Worm (Caenorhabditis elegans) whole organism, L1 larva: Measurements from ENCODE around the gene rps-25.

Experiments
- C34B4.2 ChIP-seq: sonication (generic microtip); optimal IDR thresholded peaks from 2 replicates; lab custom pipeline; 2017; ENCODE audit warnings: mild to moderate bottlenecking, missing genetic modification characterization, missing compliant biosample characterization
- F16B12.6 ChIP-seq: fragments of 150-350 bp; optimal IDR thresholded peaks from 2 replicates; lab custom pipeline; 2014; ENCODE audit warnings: missing biosample characterization, missing genetic modification characterization
- aha-1 ChIP-seq: fragments of 150-350 bp; optimal IDR thresholded peaks from 2 replicates; lab custom pipeline; 2014; ENCODE audit warnings: missing biosample characterization, missing genetic modification characterization
- alr-1 ChIP-seq: fragments of 200-800 bp; sonication (Bioruptor generic); optimal IDR thresholded peaks from 2 replicates; lab custom pipeline; 2018; ENCODE audit warnings: borderline replicate concordance, mild to moderate bottlenecking, missing genetic modification characterization, missing compliant biosample characterization
- aly-2 ChIP-seq: fragments of 150-350 bp; optimal IDR thresholded peaks from 2 replicates; lab custom pipeline; 2014; ENCODE audit warnings: missing biosample characterization, missing genetic modification characterization
- blmp-1 ChIP-seq: fragments of 150-350 bp; optimal IDR thresholded peaks from 2 replicates; lab custom pipeline; 2014; ENCODE audit warnings: missing biosample characterization, missing genetic modification characterization
- ceh-63 ChIP-seq: fragments of 200-800 bp; sonication (Bioruptor generic); optimal IDR thresholded peaks from 2 replicates; lab custom pipeline; 2018; ENCODE audit warnings: mild to moderate bottlenecking, missing genetic modification characterization, missing compliant biosample characterization
- ceh-82 ChIP-seq, 3 experiments: fragments of 150-350 bp in 1 of 3; sonication (generic microtip) in 2 of 3; optimal IDR thresholded peaks; 2 replicates each; lab custom pipeline; 2014 to 2017; ENCODE audit warnings: missing biosample characterization in 3 of 3, missing genetic modification characterization in 3 of 3
- dpl-1 ChIP-seq, 3 experiments: fragments of 150-350 bp in 2 of 3; sonication (generic microtip) in 1 of 3; optimal IDR thresholded peaks; 2 replicates each; lab custom pipeline; 2014 to 2017; ENCODE audit warnings: missing biosample characterization in 3 of 3, missing genetic modification characterization in 3 of 3, missing genetic modification reagents in 3 of 3
- dsc-1 ChIP-seq: sonication (generic microtip); optimal IDR thresholded peaks from 2 replicates; lab custom pipeline; 2016; ENCODE audit warnings: mild to moderate bottlenecking, missing genetic modification characterization, missing compliant biosample characterization
- efl-1 ChIP-seq, 4 experiments: fragments of 150-350 bp; optimal IDR thresholded peaks in 3 of 4; peaks in 1 of 4; 1 replicate in 1 of 4; 2 replicates in 3 of 4; lab custom pipeline; 2014; ENCODE audit warnings: missing biosample characterization in 2 of 4, missing genetic modification characterization in 2 of 4, missing genetic modification reagents in 2 of 4
- egl-13 ChIP-seq: sonication (generic microtip); optimal IDR thresholded peaks from 2 replicates; lab custom pipeline; 2016; ENCODE audit warnings: missing genotype, missing genetic modification reagents, missing genetic modification characterization, missing compliant biosample characterization
- fkh-8 ChIP-seq: sonication (generic microtip); optimal IDR thresholded peaks from 2 replicates; lab custom pipeline; 2016; ENCODE audit warnings: mild to moderate bottlenecking, missing genetic modification characterization, missing compliant biosample characterization
- grh-1 ChIP-seq: fragments of 200-800 bp; sonication (Bioruptor generic); IDR thresholded peaks from 2 replicates; pipeline ENCODE4 v1.3.6; 2022; ENCODE audit warnings: missing genetic modification reagents, missing genetic modification characterization, missing compliant biosample characterization
- hpl-2 ChIP-seq: fragments of 150-350 bp; optimal IDR thresholded peaks from 2 replicates; lab custom pipeline; 2014; ENCODE audit warnings: missing biosample characterization, missing genetic modification reagents, missing genetic modification characterization
- isw-1 ChIP-seq: fragments of 200-800 bp; sonication (Bioruptor generic); IDR thresholded peaks from 2 replicates; pipeline ENCODE4 v1.3.6; 2022; ENCODE audit warnings: missing genetic modification characterization, missing compliant biosample characterization
- jun-1 ChIP-seq: fragments of 150-350 bp; optimal IDR thresholded peaks from 2 replicates; lab custom pipeline; 2014; ENCODE audit warnings: missing biosample characterization, missing genetic modification reagents, missing genetic modification characterization
- lin-14 ChIP-seq: fragments of 200-800 bp; sonication (Bioruptor generic); optimal IDR thresholded peaks from 2 replicates; lab custom pipeline; 2018; ENCODE audit warnings: mild to moderate bottlenecking, missing genetic modification characterization, moderate library complexity, missing compliant biosample characterization
- lin-15B ChIP-seq: fragments of 150-350 bp; sonication (generic microtip); optimal IDR thresholded peaks from 3 replicates; lab custom pipeline; 2014; ENCODE audit warnings: missing biosample characterization, missing genetic modification characterization
- lin-35 ChIP-seq, 2 experiments: fragments of 150-350 bp; optimal IDR thresholded peaks; 2 replicates each; lab custom pipeline; 2014; ENCODE audit warnings: missing biosample characterization in 2 of 2, missing genetic modification characterization in 2 of 2, missing genetic modification reagents in 2 of 2
- mef-2 ChIP-seq: fragments of 150-350 bp; optimal IDR thresholded peaks from 2 replicates; lab custom pipeline; 2014; ENCODE audit warnings: missing biosample characterization, missing genetic modification characterization
- nhr-12 ChIP-seq: sonication (generic microtip); optimal IDR thresholded peaks from 2 replicates; lab custom pipeline; 2017; ENCODE audit warnings: missing biosample characterization, missing genetic modification characterization
- nhr-20 ChIP-seq: sonication (generic microtip); optimal IDR thresholded peaks from 2 replicates; lab custom pipeline; 2016; ENCODE audit warnings: mild to moderate bottlenecking, missing genetic modification characterization, missing compliant biosample characterization
- nhr-28 ChIP-seq: fragments of 150-350 bp; optimal IDR thresholded peaks from 2 replicates; lab custom pipeline; 2014; ENCODE audit warnings: missing biosample characterization, missing genetic modification characterization
- nhr-47 ChIP-seq: sonication (generic microtip); optimal IDR thresholded peaks from 2 replicates; lab custom pipeline; 2016; ENCODE audit warnings: mild to moderate bottlenecking, missing genetic modification characterization, moderate library complexity, missing compliant biosample characterization
- nhr-71 ChIP-seq: sonication (generic microtip); optimal IDR thresholded peaks from 2 replicates; lab custom pipeline; 2016; ENCODE audit warnings: mild to moderate bottlenecking, missing genetic modification characterization, moderate library complexity, missing compliant biosample characterization
- nhr-85 ChIP-seq: sonication (generic microtip); peaks from one replicate; lab custom pipeline; 2016; ENCODE audit warnings: missing genetic modification characterization, inconsistent platforms, missing compliant biosample characterization
- pag-3 ChIP-seq: sonication (generic microtip); optimal IDR thresholded peaks from 2 replicates; lab custom pipeline; 2017; ENCODE audit warnings: missing genetic modification characterization, mild to moderate bottlenecking, missing compliant biosample characterization, antibody characterized with exemption, borderline replicate concordance; ENCODE audit not compliant: insufficient read depth
- pax-3 ChIP-seq: fragments of 200-800 bp; sonication (Bioruptor generic); optimal IDR thresholded peaks from 2 replicates; lab custom pipeline; 2018; ENCODE audit warnings: mild to moderate bottlenecking, missing genetic modification characterization, moderate library complexity, missing compliant biosample characterization
- rnt-1 ChIP-seq: sonication (generic microtip); optimal IDR thresholded peaks from 2 replicates; lab custom pipeline; 2016; ENCODE audit warnings: mild to moderate bottlenecking, missing genetic modification characterization, moderate library complexity, missing compliant biosample characterization
- skn-1 ChIP-seq: fragments of 150-350 bp; optimal IDR thresholded peaks from 2 replicates; lab custom pipeline; 2014; ENCODE audit warnings: missing biosample characterization, missing genetic modification characterization
- snu-23 ChIP-seq: sonication (generic microtip); optimal IDR thresholded peaks from 2 replicates; lab custom pipeline; 2016; ENCODE audit warnings: missing genetic modification characterization, missing compliant biosample characterization
- sup-37 ChIP-seq: fragments of 200-800 bp; sonication (Bioruptor generic); optimal IDR thresholded peaks from 2 replicates; lab custom pipeline; 2018; ENCODE audit warnings: mild to moderate bottlenecking, missing genetic modification characterization, missing compliant biosample characterization
- swsn-7 ChIP-seq: sonication (generic microtip); optimal IDR thresholded peaks from 2 replicates; lab custom pipeline; 2016; ENCODE audit warnings: missing genetic modification characterization, missing compliant biosample characterization
- tbx-2 ChIP-seq: sonication (generic microtip); optimal IDR thresholded peaks from 2 replicates; lab custom pipeline; 2016; ENCODE audit warnings: missing genetic modification characterization, missing compliant biosample characterization
- tlp-1 ChIP-seq: fragments of 150-350 bp; optimal IDR thresholded peaks from 2 replicates; lab custom pipeline; 2014; ENCODE audit warnings: missing biosample characterization, missing genetic modification characterization
- xbp-1 ChIP-seq: sonication (generic microtip); optimal IDR thresholded peaks from 2 replicates; lab custom pipeline; 2016; ENCODE audit warnings: missing genetic modification characterization, missing compliant biosample characterization
- zag-1 ChIP-seq: fragments of 150-350 bp; optimal IDR thresholded peaks from 2 replicates; lab custom pipeline; 2014; ENCODE audit warnings: missing biosample characterization, missing genetic modification characterization
- ztf-4 ChIP-seq: fragments of 150-350 bp; optimal IDR thresholded peaks from 2 replicates; lab custom pipeline; 2014; ENCODE audit warnings: missing biosample characterization, missing genetic modification characterization

rps-25 gene

DNA sequence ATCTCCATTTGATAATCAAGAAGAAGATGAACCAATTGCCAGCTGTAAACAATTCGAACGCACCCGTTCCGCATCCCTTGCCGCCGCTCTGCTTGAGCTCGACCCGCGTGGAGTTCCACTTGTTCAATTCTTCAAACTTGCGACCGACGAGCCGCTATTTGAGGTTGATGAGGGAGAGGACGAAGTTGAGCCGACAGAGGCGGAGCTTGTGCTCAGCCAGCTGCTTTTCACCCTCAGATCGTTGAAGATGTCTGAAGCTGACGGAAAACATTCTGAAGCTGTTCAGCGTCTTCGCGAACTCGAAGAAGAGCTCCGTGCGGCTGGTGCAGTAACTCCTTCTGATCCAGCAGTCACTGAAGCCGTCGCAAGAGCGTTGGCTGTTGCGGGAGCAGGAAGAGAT is 38.4 kb upstream of the rps-25 start:
- no peak for TF ChIP-seq jun-1 (tag; lab: Kevin White, UChicago)
- no peak for TF ChIP-seq skn-1
- no peak for TF ChIP-seq lin-15B
- TF ChIP-seq isw-1 = no peak
- TF ChIP-seq sup-37 (GFP tag; lab: Kevin White, UChicago) = no peak

ce11 chrIV:5985422-5985821 is 38.0 kb upstream of the rps-25 start:
- no peak for TF ChIP-seq mef-2 (tag; lab: Kevin White, UChicago)
- peak; percentile 5 for TF ChIP-seq lin-14 (GFP tag; lab: Kevin White, UChicago)
- TF ChIP-seq nhr-71 = peak; percentile 6

DNA sequence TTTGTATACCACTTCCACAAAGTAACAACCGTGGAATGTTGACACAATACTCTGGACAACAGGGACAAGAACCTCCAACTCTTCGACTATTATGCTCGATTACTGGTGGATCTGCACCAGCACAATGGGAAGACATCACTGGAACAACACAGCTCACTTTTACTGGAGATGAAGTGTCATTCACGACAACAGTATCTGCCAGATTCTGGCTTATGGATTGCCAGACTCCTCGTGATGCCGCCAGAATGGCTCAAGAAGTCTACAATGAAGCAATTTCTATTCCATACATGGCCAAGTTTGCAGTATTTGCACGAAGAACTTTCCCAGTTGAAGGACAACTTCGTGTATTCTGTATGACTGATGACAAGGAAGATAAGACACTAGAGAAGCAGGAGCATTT is 35.8 kb upstream of the rps-25 start:
- no peak for TF ChIP-seq lin-14 (GFP tag; lab: Kevin White, UChicago)
- peak; percentile 67 for TF ChIP-seq alr-1

ce11 chrIV:5979818-5980217 is 32.4 kb upstream of the rps-25 start:
- TF ChIP-seq snu-23 = no peak
- TF ChIP-seq zag-1 = no peak
- TF ChIP-seq alr-1 = peak; percentile 92
- no peak for TF ChIP-seq pax-3 (tag; lab: Kevin White, UChicago)

- peak in 1 of 3 experiments; percentile 10 for TF ChIP-seq ceh-82 (tag; optimal IDR thresholded peaks at IDR 0.05; lab: Kevin White, UChicago)
- TF ChIP-seq tbx-2 (tag; lab: Kevin White, UChicago) = peak; percentile 26
- no peak for TF ChIP-seq ztf-4 (tag; lab: Kevin White, UChicago)
- TF ChIP-seq nhr-71 = peak; percentile 6
- peak; percentile 81 for TF ChIP-seq lin-14 (GFP tag; lab: Kevin White, UChicago)
- TF ChIP-seq, all 84 proteins: peak for 4
These were observed 29.9 kb upstream of the rps-25 start for ce11 chrIV:5977276-5977675.

DNA sequence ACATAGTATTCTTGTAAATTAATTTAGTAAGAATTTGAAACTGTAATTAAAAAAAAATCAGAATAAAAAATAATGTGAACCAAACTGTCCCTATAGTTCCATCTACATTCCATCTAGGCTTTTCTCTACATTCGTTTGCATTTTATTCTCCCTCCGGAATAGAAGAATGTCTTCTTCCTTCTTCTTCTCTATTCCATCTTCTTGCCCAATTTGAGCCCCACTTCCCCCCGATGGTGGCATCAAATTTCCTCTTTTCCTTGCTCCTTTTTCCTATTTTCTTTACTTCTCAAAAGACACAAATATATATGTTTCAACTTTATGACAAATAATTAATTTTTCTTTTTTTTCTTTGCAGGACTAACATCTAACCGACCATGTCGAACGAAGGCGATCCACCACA is 27.8 kb upstream of the rps-25 start, which contains the start of gene unc-44:
Gene unc-44 (plus strand): TSS at position 356 of the 400 bp plus-strand sequence.
- no peak for TF ChIP-seq nhr-28 (tag; lab: Kevin White, UChicago)
- peak; percentile 59 for TF ChIP-seq lin-14 (GFP tag; lab: Kevin White, UChicago)
- TF ChIP-seq fkh-8 (tag; lab: Kevin White, UChicago) = no peak
- TF ChIP-seq lin-35 (GFP tag; optimal IDR thresholded peaks at IDR 0.05; lab: Kevin White, UChicago) = no peak
- no peak for TF ChIP-seq grh-1 (GFP tag; lab: Robert Waterston, UW)
- no peak for TF ChIP-seq pag-3 (tag; lab: Kevin White, UChicago)
- TF ChIP-seq nhr-85 (tag; lab: Kevin White, UChicago) = no peak
- no peak for TF ChIP-seq nhr-71

- peak; percentile 4 for TF ChIP-seq nhr-20 (tag; lab: Kevin White, UChicago)
- no peak for TF ChIP-seq F16B12.6 (tag; lab: Kevin White, UChicago)
- TF ChIP-seq swsn-7 (tag; lab: Kevin White, UChicago) = peak; percentile 62
- no peak for TF ChIP-seq C34B4.2 (tag; lab: Kevin White, UChicago)
- no peak for TF ChIP-seq tlp-1 (tag; lab: Kevin White, UChicago)
- peak; percentile 33 for TF ChIP-seq aly-2 (tag; lab: Kevin White, UChicago)
- TF ChIP-seq tbx-2 (tag; lab: Kevin White, UChicago) = peak; percentile 64
- no peak for TF ChIP-seq aha-1
- peak; percentile 40 to 47 for TF ChIP-seq efl-1 (optimal IDR thresholded peaks at IDR 0.05; lab: Kevin White, UChicago)
- TF ChIP-seq efl-1 (GFP tag; optimal IDR thresholded peaks at IDR 0.05 in 1 of 2; lab: Kevin White, UChicago) = peak; percentile 30 to 85
- TF ChIP-seq snu-23 = peak; percentile 60
- peak; percentile 8 for TF ChIP-seq skn-1
- peak; percentile 35 for TF ChIP-seq egl-13 (tag; lab: Kevin White, UChicago)
- TF ChIP-seq ceh-63 (GFP tag; lab: Kevin White, UChicago) = no peak
- peak; percentile 65 for TF ChIP-seq nhr-47 (tag; lab: Kevin White, UChicago)
- peak in 1 of 3 experiments; percentile 25 for TF ChIP-seq dpl-1 (GFP tag; optimal IDR thresholded peaks at IDR 0.05; lab: Kevin White, UChicago)
- peak; percentile 47 for TF ChIP-seq xbp-1 (tag; lab: Kevin White, UChicago)
- peak; percentile 88 for TF ChIP-seq dsc-1 (tag; lab: Kevin White, UChicago)
- no peak for TF ChIP-seq nhr-85 (tag; lab: Kevin White, UChicago)
- no peak for TF ChIP-seq blmp-1 (tag; lab: Kevin White, UChicago)
- TF ChIP-seq nhr-12 = no peak
- peak; percentile 68 for TF ChIP-seq fkh-8 (tag; lab: Kevin White, UChicago)
- peak; percentile 83 for TF ChIP-seq zag-1
- TF ChIP-seq hpl-2 (GFP tag; lab: Kevin White, UChicago) = no peak
- peak; percentile 48 for TF ChIP-seq rnt-1 (tag; lab: Kevin White, UChicago)
- TF ChIP-seq jun-1 (tag; lab: Kevin White, UChicago) = no peak
These were observed 26.6 kb upstream of the rps-25 start for ce11 chrIV:5973947-5974495.
